Worm (Caenorhabditis elegans) whole organism, L4 larva: ENCODE measurements around the gene C06A12.3.

Experiments used
- aha-1 ChIP-seq: fragments of 150-350 bp; peaks from one replicate; lab custom pipeline; 2014; ENCODE audit warnings: missing biosample characterization, missing genetic modification characterization
- lin-13 ChIP-seq: fragments of 150-350 bp; optimal IDR thresholded peaks from 2 replicates; lab custom pipeline; 2014; ENCODE audit warnings: missing biosample characterization, missing genetic modification reagents, missing genetic modification characterization

C06A12.3 gene

DNA sequence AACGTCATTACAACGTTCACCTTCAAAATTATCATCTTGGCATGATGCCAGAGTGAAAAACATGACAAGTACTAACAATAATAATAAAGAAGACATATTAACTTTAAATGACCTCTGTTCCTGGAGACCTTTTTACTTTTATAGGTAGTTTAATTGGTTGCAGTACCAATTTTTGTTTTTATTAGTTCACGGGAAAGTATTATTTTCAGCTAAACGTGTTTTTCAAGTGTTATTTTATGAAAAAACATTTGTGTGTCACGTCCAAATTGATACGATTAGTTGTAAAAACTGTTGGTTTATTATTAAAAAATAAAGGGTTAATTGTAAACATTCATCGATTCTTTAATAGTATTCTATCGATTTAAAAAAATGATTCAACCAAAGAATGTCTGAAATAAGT is 48.2 kb downstream of the C06A12.3 start, which contains the start of gene grl-24:
TSS of gene grl-24 (minus strand) at position 101 of the 400 bp plus-strand sequence.
- peak; percentile 82 for TF ChIP-seq aha-1 (tag; lab: Kevin White, UChicago)
- no peak for TF ChIP-seq lin-13 (GFP tag; lab: Kevin White, UChicago)
